Worm (Caenorhabditis elegans) whole organism, L2 larva: ENCODE measurements around the gene C45B11.6.
A peak's percentile ranks its signal among the peaks of the same experiment; 100 is the strongest.

Source experiments
- aly-2 ChIP-seq: fragments of 150-350 bp; optimal IDR thresholded peaks from 2 replicates; lab custom pipeline; 2014; ENCODE audit warnings: missing biosample characterization, missing genetic modification characterization
- ama-1 ChIP-seq: fragments of 150-350 bp; optimal IDR thresholded peaks from 2 replicates; lab custom pipeline; 2018; ENCODE audit warnings: inconsistent platforms
- blmp-1 ChIP-seq: sonication (generic microtip); optimal IDR thresholded peaks from 2 replicates; lab custom pipeline; 2017; ENCODE audit warnings: missing genetic modification characterization, mild to moderate bottlenecking, missing compliant biosample characterization, antibody characterized with exemption, moderate library complexity; ENCODE audit not compliant: insufficient read depth
- crh-2 ChIP-seq: sonication (generic microtip); optimal IDR thresholded peaks from 2 replicates; lab custom pipeline; 2017; ENCODE audit warnings: missing biosample characterization, missing genetic modification characterization
- lin-13 ChIP-seq: fragments of 150-350 bp; optimal IDR thresholded peaks from 2 replicates; lab custom pipeline; 2014; ENCODE audit warnings: missing biosample characterization, missing genetic modification reagents, missing genetic modification characterization
- nhr-25 ChIP-seq: fragments of 150-350 bp; sonication (generic microtip); optimal IDR thresholded peaks from 3 replicates; lab custom pipeline; 2014; ENCODE audit warnings: missing biosample characterization, missing genetic modification characterization
- nhr-6 ChIP-seq: fragments of 150-350 bp; optimal IDR thresholded peaks from 2 replicates; lab custom pipeline; 2014; ENCODE audit warnings: missing biosample characterization, missing genetic modification characterization
- snpc-4 ChIP-seq: fragments of 150-350 bp; optimal IDR thresholded peaks from 2 replicates; lab custom pipeline; 2014; ENCODE audit warnings: missing biosample characterization, missing genetic modification characterization
- unc-39 ChIP-seq: fragments of 150-350 bp; optimal IDR thresholded peaks from 2 replicates; lab custom pipeline; 2014; ENCODE audit warnings: missing biosample characterization, missing genetic modification characterization

- no peak for TF ChIP-seq lin-13 (GFP tag; lab: Kevin White, UChicago)
- TF ChIP-seq aly-2: no peak
- TF ChIP-seq nhr-25 (tag; lab: Kevin White, UChicago): peak; percentile 22
- TF ChIP-seq nhr-6: no peak
- TF ChIP-seq crh-2 (tag; lab: Kevin White, UChicago): no peak
- TF ChIP-seq unc-39 (tag; lab: Kevin White, UChicago): no peak
- TF ChIP-seq snpc-4 (tag; lab: Kevin White, UChicago): no peak
- no peak for TF ChIP-seq ama-1 (lab: Kevin White, UChicago)
- no peak for TF ChIP-seq blmp-1 (tag; lab: Kevin White, UChicago)
Measured at ce11 chrV:11075209-11076027, 31.6 kb downstream of the C45B11.6 start.
